Worm (Caenorhabditis elegans) whole organism, early embryonic: ENCODE data around the gene magi-1.
A peak's percentile ranks its signal among the peaks of the same experiment; 100 is the strongest.

Source experiments
- B0310.2 ChIP-seq: sonication (generic microtip); optimal IDR thresholded peaks from 2 replicates; lab custom pipeline; 2016; ENCODE audit warnings: mild to moderate bottlenecking, missing genetic modification characterization, missing compliant biosample characterization
- F13C5.2 ChIP-seq: sonication (generic microtip); optimal IDR thresholded peaks from 2 replicates; lab custom pipeline; 2017; ENCODE audit warnings: mild to moderate bottlenecking, missing genetic modification characterization, inconsistent platforms, missing compliant biosample characterization
- aly-1 ChIP-seq: sonication (generic microtip); optimal IDR thresholded peaks from 2 replicates; lab custom pipeline; 2016; ENCODE audit warnings: missing genetic modification characterization, missing compliant biosample characterization
- ama-1 ChIP-seq: fragments of 150-350 bp; optimal IDR thresholded peaks from 2 replicates; lab custom pipeline; 2014
- ceh-13 ChIP-seq: fragments of 200-800 bp; sonication (Bioruptor generic); optimal IDR thresholded peaks from 2 replicates; lab custom pipeline; 2018; ENCODE audit warnings: mild to moderate bottlenecking, missing genetic modification characterization, missing compliant biosample characterization
- ceh-36 ChIP-seq: sonication (generic microtip); optimal IDR thresholded peaks from 2 replicates; lab custom pipeline; 2016; ENCODE audit warnings: missing genetic modification characterization, inconsistent platforms, missing compliant biosample characterization
- ets-7 ChIP-seq: sonication (generic microtip); optimal IDR thresholded peaks from 2 replicates; lab custom pipeline; 2016; ENCODE audit warnings: missing genotype, missing genetic modification characterization, missing compliant biosample characterization
- flt-1 ChIP-seq: fragments of 200-800 bp; sonication (Bioruptor generic); IDR thresholded peaks from 2 replicates; pipeline ENCODE4 v1.3.6; 2022; ENCODE audit warnings: missing genetic modification characterization, missing compliant biosample characterization
- hmg-4 ChIP-seq: fragments of 200-800 bp; sonication (Bioruptor generic); optimal IDR thresholded peaks from 2 replicates; lab custom pipeline; 2018; ENCODE audit warnings: mild to moderate bottlenecking, missing genetic modification characterization, missing compliant biosample characterization
- hnd-1 ChIP-seq: sonication (generic microtip); optimal IDR thresholded peaks from 2 replicates; lab custom pipeline; 2016; ENCODE audit warnings: missing genetic modification characterization, missing compliant biosample characterization
- pes-1 ChIP-seq: fragments of 200-800 bp; sonication (Bioruptor generic); IDR thresholded peaks from 2 replicates; pipeline ENCODE4 v1.3.6; 2022; ENCODE audit warnings: missing genetic modification reagents, missing genetic modification characterization, missing compliant biosample characterization
- scrt-1 ChIP-seq: fragments of 200-800 bp; sonication (Bioruptor generic); IDR thresholded peaks from 2 replicates; pipeline ENCODE4 v1.3.6; 2022; ENCODE audit warnings: missing genetic modification characterization, missing compliant biosample characterization
- sea-1 ChIP-seq: fragments of 200-800 bp; sonication (Bioruptor generic); conservative IDR thresholded peaks from 2 replicates; pipeline ENCODE4 v1.3.6; 2022; ENCODE audit warnings: missing genetic modification characterization, missing compliant biosample characterization
- tbx-11 ChIP-seq: fragments of 200-800 bp; sonication (Bioruptor generic); IDR thresholded peaks from 2 replicates; pipeline ENCODE4 v1.3.6; 2022; ENCODE audit warnings: missing genetic modification characterization, missing compliant biosample characterization
- tbx-37 ChIP-seq: fragments of 200-800 bp; sonication (Bioruptor generic); conservative IDR thresholded peaks from 2 replicates; pipeline ENCODE4 v1.3.6; 2022; ENCODE audit warnings: missing genetic modification reagents, missing genetic modification characterization, missing compliant biosample characterization
- tra-4 ChIP-seq: sonication (generic microtip); optimal IDR thresholded peaks from 2 replicates; lab custom pipeline; 2017; ENCODE audit warnings: missing genetic modification characterization, missing compliant biosample characterization

The magi-1 gene

DNA sequence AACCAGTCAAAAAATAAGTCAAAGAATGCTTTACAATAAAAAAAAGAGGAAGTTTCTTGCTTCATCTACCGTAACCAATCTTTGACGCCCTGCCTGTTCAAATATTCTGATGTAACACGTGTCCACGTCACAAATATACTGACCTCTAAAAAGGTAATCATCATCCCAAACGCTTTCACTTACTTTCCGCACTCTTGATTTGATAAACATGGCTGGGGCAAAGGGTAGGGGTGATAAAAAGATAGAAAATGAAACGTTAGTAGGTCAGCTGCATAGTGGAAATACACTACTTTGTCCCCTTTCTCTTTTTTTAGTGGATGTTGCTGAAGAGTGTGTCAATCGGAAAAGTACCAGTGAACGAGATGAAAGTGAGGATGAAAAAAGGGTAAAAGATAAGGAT lies 14.7 kb upstream of the magi-1 start:
- TF ChIP-seq tbx-11 (GFP tag; lab: Robert Waterston, UW) (no peak), hmg-4 (GFP tag; lab: Kevin White, UChicago) (no peak), tra-4 (tag; lab: Kevin White, UChicago) (no peak), scrt-1 (GFP tag; lab: Robert Waterston, UW) (no peak), aly-1 (tag; lab: Kevin White, UChicago) (no peak), hnd-1 (tag; lab: Kevin White, UChicago) (no peak)

- TF ChIP-seq tra-4 (tag; lab: Kevin White, UChicago), result no peak
- no peak for TF ChIP-seq ceh-13 (GFP tag; lab: Kevin White, UChicago)
- no peak for TF ChIP-seq ets-7 (tag; lab: Kevin White, UChicago)
- no peak for TF ChIP-seq sea-1 (GFP tag; lab: Robert Waterston, UW)
Measured at ce11 chrIV:11700752-11701151, 14.1 kb upstream of the magi-1 start, which contains the start of gene dpy-20. TSS of gene dpy-20 (minus strand) at chrIV:11700852.

ce11 chrIV:11701878-11702277 lies 13.0 kb upstream of the magi-1 start:
- TF ChIP-seq ceh-36 (tag; lab: Kevin White, UChicago) (no peak), tbx-37 (GFP tag; lab: Robert Waterston, UW) (no peak), flt-1 (GFP tag; lab: Robert Waterston, UW) (no peak), sea-1 (GFP tag; lab: Robert Waterston, UW) (no peak), B0310.2 (tag; lab: Kevin White, UChicago) (no peak), ets-7 (tag; lab: Kevin White, UChicago) (no peak), tbx-11 (GFP tag; lab: Robert Waterston, UW) (no peak), F13C5.2 (no peak), hnd-1 (tag; lab: Kevin White, UChicago) (no peak)

- TF ChIP-seq ceh-13 (GFP tag; lab: Kevin White, UChicago) (no peak), hnd-1 (tag; lab: Kevin White, UChicago) (no peak), hmg-4 (GFP tag; lab: Kevin White, UChicago) (no peak), aly-1 (tag; lab: Kevin White, UChicago) (no peak), tra-4 (tag; lab: Kevin White, UChicago) (no peak), ets-7 (tag; lab: Kevin White, UChicago) (no peak), F13C5.2 (no peak), ama-1 (no peak)
Measured at ce11 chrIV:11703685-11704296, 11.0 kb upstream of the magi-1 start, which contains the start of the genes T22B3.3 and alg-3. TSS of gene T22B3.3 (minus strand) at chrIV:11703785. TSS of gene alg-3 (plus strand) at chrIV:11704246.

DNA sequence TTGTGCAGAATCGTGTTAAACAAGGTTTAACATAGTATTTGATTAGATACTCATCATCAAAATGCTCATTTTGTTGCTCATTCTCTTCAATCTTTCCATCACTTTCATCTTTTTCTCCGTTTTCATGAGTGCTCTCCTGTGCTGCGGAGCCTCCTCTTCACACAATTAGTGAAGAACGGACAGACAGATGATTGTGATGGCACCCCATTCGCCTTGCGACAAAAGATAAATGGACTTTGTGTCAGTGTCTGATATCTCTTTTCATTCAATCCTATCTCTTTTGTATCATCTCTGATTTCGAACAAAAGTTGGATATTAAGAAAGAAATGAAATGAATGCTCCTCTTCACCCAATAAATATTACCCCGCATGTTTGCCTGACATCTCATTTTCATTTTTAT lies 4.5 kb upstream of the magi-1 start:
- TF ChIP-seq pes-1 (GFP tag; lab: Robert Waterston, UW) (no peak), tra-4 (tag; lab: Kevin White, UChicago) (no peak), F13C5.2 (no peak), scrt-1 (GFP tag; lab: Robert Waterston, UW) (no peak), B0310.2 (tag; lab: Kevin White, UChicago) (no peak), ama-1 (no peak)

DNA sequence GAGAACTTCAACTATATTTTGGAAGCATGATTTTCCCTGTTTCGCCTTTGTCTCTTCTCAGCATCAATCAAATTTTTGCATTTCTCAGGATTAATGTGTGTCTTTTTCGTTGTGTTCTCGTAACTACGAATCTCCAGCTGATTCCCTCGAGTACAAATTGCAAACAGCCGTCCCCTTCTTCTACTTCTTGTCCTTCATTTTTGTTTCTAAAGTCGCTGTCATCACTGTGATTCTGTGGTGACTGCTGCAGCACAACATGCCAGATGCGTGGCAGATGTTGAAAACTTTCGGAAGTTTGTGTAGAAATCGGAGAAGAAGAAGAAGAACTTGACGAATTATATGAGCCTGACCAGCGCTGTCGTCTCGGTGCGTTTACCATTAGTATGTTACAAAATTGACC lies 1.6 kb upstream of the magi-1 start:
- TF ChIP-seq sea-1 (GFP tag; lab: Robert Waterston, UW) (no peak), scrt-1 (GFP tag; lab: Robert Waterston, UW) (no peak), pes-1 (GFP tag; lab: Robert Waterston, UW) (no peak), tbx-37 (GFP tag; lab: Robert Waterston, UW) (no peak)

DNA sequence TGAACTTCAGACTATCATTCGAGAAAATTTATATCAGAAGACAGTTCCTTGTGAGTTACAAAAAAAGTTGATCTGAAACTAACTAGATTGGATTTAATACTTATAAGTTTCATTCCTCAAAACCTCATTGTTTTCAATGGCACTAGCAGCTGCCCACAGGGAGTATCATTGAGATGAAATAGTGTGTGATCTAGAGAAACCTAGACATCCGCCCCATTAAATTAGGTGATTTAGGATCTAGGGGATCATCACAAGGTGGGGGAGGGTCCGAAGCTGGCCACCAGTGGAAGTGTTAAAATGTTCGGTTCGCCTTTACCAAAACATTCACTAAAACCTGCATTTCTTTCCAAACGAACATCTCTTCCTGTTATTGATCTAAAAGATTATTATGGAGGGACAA lies 1.6 kb downstream of the magi-1 start:
- TF ChIP-seq ama-1 (no peak), tra-4 (tag; lab: Kevin White, UChicago) (no peak), flt-1 (GFP tag; lab: Robert Waterston, UW) (no peak), pes-1 (GFP tag; lab: Robert Waterston, UW) (no peak), hmg-4 (GFP tag; lab: Kevin White, UChicago) (no peak), ceh-13 (GFP tag; lab: Kevin White, UChicago) (no peak), B0310.2 (tag; lab: Kevin White, UChicago) (no peak), scrt-1 (GFP tag; lab: Robert Waterston, UW) (no peak), tbx-11 (GFP tag; lab: Robert Waterston, UW) (no peak), aly-1 (tag; lab: Kevin White, UChicago) (no peak), hnd-1 (tag; lab: Kevin White, UChicago) (no peak), ceh-36 (tag; lab: Kevin White, UChicago) (no peak), F13C5.2 (no peak)

DNA sequence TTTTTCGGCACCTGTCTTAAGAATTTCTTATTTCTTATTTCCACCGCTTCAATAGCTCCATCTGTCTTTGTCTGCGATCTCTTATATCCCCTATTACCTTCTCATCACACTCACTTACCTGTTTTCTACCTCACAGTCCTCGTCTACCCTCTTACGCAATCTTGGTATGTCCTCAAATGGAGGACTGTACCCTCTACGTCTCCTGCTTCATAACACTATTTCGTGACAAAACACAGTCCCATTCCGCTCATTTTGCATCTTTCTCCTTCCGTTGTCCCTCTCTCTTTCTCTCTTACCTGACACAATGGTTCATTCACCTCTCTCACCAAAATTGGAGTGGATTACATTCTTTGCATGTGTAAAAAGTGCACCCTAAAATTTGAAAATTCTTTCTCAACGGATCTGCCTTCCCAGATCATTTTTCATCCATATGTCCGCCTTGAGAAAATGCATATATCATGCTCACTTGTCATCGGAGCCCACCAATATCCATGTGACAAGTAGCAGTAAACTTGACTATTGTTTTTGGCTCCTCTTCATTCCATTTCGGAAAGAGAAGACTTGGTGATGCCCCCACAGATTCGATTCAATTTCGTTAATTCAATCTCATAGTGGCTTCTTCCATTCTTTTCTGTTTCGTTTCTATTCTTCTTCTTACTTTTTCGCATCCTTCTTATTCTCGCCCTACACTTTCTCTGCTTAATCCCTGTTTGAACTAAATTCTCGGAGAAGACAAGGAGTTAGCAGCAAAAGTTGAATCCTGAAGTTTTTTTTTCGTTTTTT lies 2.4 kb downstream of the magi-1 start:
- peak; percentile 13 for TF ChIP-seq hmg-4 (GFP tag; lab: Kevin White, UChicago)
- TF ChIP-seq ets-7 (tag; lab: Kevin White, UChicago), result peak; percentile 31
- TF ChIP-seq scrt-1 (GFP tag; lab: Robert Waterston, UW), result no peak
- TF ChIP-seq ceh-13 (GFP tag; lab: Kevin White, UChicago), result no peak
- peak; percentile 82 for TF ChIP-seq B0310.2 (tag; lab: Kevin White, UChicago)
- no peak for TF ChIP-seq ama-1
- TF ChIP-seq aly-1 (tag; lab: Kevin White, UChicago), result peak; percentile 52
- no peak for TF ChIP-seq pes-1 (GFP tag; lab: Robert Waterston, UW)
